Worm (Caenorhabditis elegans): ENCODE measurements around the gene pes-23.

DNA sequence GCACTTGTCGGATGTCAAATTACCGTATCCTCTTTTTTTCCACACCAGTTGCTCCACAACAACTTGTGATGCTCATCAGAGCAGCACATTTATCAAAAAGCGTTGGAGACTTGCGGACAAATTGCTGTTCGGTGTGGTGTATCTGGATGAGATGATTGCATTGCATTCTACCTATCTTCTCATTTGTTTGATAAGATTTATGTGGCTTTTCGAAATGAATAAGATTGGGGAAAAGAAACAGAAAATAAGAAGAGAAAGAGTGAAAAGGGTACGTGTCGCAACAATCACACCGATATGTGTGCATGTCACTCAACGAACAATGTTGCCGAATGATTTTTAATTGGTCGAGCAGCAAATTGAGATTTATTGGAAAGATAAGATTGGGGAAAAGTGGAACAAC is 7.1 kb upstream of the pes-23 start:
- TF ChIP-seq sdc-2 (tag; optimal IDR thresholded peaks at IDR 0.05) (no peak), sox-2 (GFP tag; IDR thresholded peaks at IDR 0.05) (no peak), ceh-34 (tag; optimal IDR thresholded peaks at IDR 0.05) (no peak), zip-5 (tag; optimal IDR thresholded peaks at IDR 0.05) (no peak)

All from whole organism, late embryonic.